Worm (Caenorhabditis elegans): Measurements from ENCODE around the gene cutl-27.

Gene cutl-27

DNA sequence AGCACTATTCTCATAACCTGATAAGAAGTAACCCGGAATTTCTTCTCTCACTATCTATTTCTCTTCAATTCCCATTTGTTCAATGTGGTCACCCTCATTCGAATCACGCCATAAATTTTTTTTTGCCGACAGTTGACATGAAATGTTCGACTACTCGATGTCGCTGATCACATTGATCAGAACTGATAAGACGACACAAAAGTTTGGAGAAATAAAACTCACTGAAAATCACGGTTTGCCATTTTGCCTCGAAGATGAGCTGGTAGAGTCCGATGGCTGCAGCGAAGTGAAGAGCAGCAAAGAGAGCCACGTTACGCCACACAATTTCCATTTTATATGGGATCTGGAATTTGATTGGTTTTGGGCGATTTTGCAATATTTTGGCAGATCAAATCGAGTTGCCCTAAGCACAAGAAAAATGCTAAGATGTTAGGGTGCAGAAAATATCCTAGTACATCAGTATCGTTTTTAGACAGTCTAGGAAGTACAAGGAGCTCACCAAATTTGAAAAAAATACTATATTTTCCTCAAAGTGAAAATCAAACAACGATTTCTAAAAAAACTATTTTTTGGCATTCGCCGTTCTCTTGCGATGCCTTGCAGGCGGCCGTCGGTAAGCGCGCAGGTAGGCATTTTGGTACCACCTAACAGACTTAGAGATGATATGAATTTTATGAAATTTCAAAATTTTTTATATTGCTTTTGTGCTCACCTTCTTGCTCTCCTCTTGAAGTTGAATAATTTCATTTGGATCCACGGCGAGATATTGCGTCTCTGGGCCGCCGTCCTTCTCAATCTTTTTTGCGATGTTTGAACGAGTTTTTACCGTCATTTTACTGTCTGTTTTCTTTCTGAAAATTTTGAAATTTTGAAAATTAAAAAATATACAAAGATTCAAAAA is 36.7 kb downstream of the cutl-27 start, which contains the start of gene fat-6:
Gene fat-6, minus strand, starts transcription at position 851 of the 901 bp plus-strand sequence.
- TF ChIP-seq mxl-3 (GFP tag; optimal IDR thresholded peaks at IDR 0.05) (peak; percentile 16), lin-38 (GFP tag; IDR thresholded peaks at IDR 0.05) (peak; percentile 35), dmd-6 (GFP tag; IDR thresholded peaks at IDR 0.05) (peak; percentile 26; the same call in 1 of the 2 replicates), unc-62 (GFP tag; optimal IDR thresholded peaks at IDR 0.05 in 1 of 2) (peak in 1 of 2 experiments; percentile 62), unc-62 (tag; optimal IDR thresholded peaks at IDR 0.05) (no peak), ceh-82 (tag; optimal IDR thresholded peaks at IDR 0.05) (no peak), zfp-3 (GFP tag; conservative IDR thresholded peaks at IDR 0.05) (peak; percentile 64), nhr-77 (tag; optimal IDR thresholded peaks at IDR 0.05) (peak; percentile 81), hlh-11 (tag; optimal IDR thresholded peaks at IDR 0.05) (peak; percentile 46), madf-5 (GFP tag; IDR thresholded peaks at IDR 0.05) (0 out of 4 replicates have a peak, but pooled peaks of 1 of the 2 experiments have one; percentile 51), dve-1 (tag; optimal IDR thresholded peaks at IDR 0.05; ENCODE audit: insufficient read depth) (peak; percentile 55), lim-7 (GFP tag; IDR thresholded peaks at IDR 0.05) (0 out of 2 replicates have a peak, but pooled peaks have one; percentile 45), T26A8.4 (GFP tag; IDR thresholded peaks at IDR 0.05) (peak; percentile 30; the same call in 1 of the 2 replicates), lsy-2 (tag; optimal IDR thresholded peaks at IDR 0.05) (peak in 1 of 2 experiments; percentile 18), aha-1 (tag) (peak; percentile 66), ZK546.5 (tag; optimal IDR thresholded peaks at IDR 0.05) (no peak), daf-19 (GFP tag; conservative IDR thresholded peaks at IDR 0.05) (peak; percentile 44; the same call in 1 of the 2 replicates), daf-16 (GFP tag; optimal IDR thresholded peaks at IDR 0.05) (no peak), daf-16 (tag; optimal IDR thresholded peaks at IDR 0.05) (peak; percentile 58), mep-1 (tag; optimal IDR thresholded peaks at IDR 0.05) (peak; percentile 44), nhr-48 (tag; optimal IDR thresholded peaks at IDR 0.05) (peak; percentile 38), D1046.2 (GFP tag; IDR thresholded peaks at IDR 0.05) (0 out of 2 replicates have a peak, but pooled peaks have one; percentile 14), nhr-28 (tag; optimal IDR thresholded peaks at IDR 0.05) (peak; percentile 84), madf-9 (GFP tag; conservative IDR thresholded peaks at IDR 0.05) (no peak), rbr-2 (tag; optimal IDR thresholded peaks at IDR 0.05) (peak; percentile 11), nhr-11 (tag; optimal IDR thresholded peaks at IDR 0.05) (no peak), mdl-1 (tag; optimal IDR thresholded peaks at IDR 0.05) (peak in 1 of 2 experiments; percentile 1), ztf-7 (tag; optimal IDR thresholded peaks at IDR 0.05) (no peak), Y75B8A.6 (GFP tag; IDR thresholded peaks at IDR 0.05) (peak; percentile 27; the same call in 1 of the 2 replicates), ZK337.2 (GFP tag; IDR thresholded peaks at IDR 0.05) (peak; percentile 9; the same call in 1 of the 2 replicates), snpc-4 (tag; optimal IDR thresholded peaks at IDR 0.05) (no peak), skn-1 (tag; optimal IDR thresholded peaks at IDR 0.05) (no peak), T20F7.1 (GFP tag; optimal IDR thresholded peaks at IDR 0.05) (peak; percentile 34), nhr-10 (tag; optimal IDR thresholded peaks at IDR 0.05) (peak; percentile 52), lin-1 (GFP tag; IDR thresholded peaks at IDR 0.05) (peak; percentile 21; the same call in 1 of the 2 replicates), php-3 (GFP tag; IDR thresholded peaks at IDR 0.05) (peak; percentile 28; the same call in 1 of the 2 replicates), ctbp-1 (GFP tag; IDR thresholded peaks at IDR 0.05) (no peak), cey-2 (tag; optimal IDR thresholded peaks at IDR 0.05; ENCODE audit: borderline replicate concordance, insufficient read depth) (peak; percentile 75)

DNA sequence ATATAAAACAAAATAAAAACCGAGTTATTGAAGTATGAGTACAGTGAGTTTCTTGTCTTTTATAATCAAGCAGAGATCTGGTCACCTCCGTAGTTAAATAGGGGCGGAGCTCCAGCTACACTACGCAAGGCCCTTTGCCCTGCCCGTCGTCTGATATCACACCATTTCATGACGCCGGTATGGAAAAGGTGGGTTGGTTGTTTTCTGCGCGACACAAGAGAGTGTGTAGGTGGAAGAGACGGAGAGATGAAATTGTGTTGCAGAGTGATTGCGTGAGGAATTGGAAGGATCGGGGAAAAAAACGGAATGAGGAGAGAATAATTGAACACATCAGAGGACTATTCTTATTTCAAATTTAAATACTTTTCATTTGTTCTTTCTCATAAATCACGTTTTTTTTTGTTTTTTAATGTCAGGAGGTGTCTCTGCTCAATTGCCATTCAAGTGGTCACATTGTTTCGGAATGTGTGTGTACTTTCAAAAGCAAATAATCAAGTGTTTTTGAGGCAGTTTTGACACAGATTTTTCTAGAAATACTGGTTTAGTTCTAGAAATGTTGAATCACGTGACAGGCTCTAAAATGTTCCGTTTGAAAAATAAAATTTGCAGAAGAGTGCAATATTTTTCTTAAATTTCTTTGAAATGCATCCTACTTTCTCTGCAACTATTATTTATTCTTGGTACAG is 37.6 kb downstream of the cutl-27 start, which contains the start of gene ZK822.9:
Gene ZK822.9, plus strand, starts transcription at position 180 of the 686 bp plus-strand sequence.
- TF ChIP-seq mxl-2 (GFP tag; conservative IDR thresholded peaks at IDR 0.05) (no peak), fos-1 (tag; optimal IDR thresholded peaks at IDR 0.05) (no peak), lin-15B (tag; optimal IDR thresholded peaks at IDR 0.05) (no peak), mep-1 (tag; optimal IDR thresholded peaks at IDR 0.05) (peak; percentile 49), dve-1 (tag; optimal IDR thresholded peaks at IDR 0.05; ENCODE audit: insufficient read depth) (peak; percentile 24), duxl-1 (tag; optimal IDR thresholded peaks at IDR 0.05; ENCODE audit: poor library complexity) (no peak), daf-16 (GFP tag; optimal IDR thresholded peaks at IDR 0.05) (no peak), daf-16 (tag; optimal IDR thresholded peaks at IDR 0.05) (peak; percentile 70), F44E2.7 (GFP tag; IDR thresholded peaks at IDR 0.05) (no peak), nhr-28 (tag; optimal IDR thresholded peaks at IDR 0.05) (peak; percentile 82), fkh-10 (GFP tag; optimal IDR thresholded peaks at IDR 0.05) (no peak), spr-3 (GFP tag; optimal IDR thresholded peaks at IDR 0.05) (no peak), T20F7.1 (GFP tag; optimal IDR thresholded peaks at IDR 0.05) (no peak), sdz-12 (GFP tag; optimal IDR thresholded peaks at IDR 0.05) (no peak), T26A8.4 (GFP tag; IDR thresholded peaks at IDR 0.05) (no peak), snpc-1.2 (GFP tag; IDR thresholded peaks at IDR 0.05) (no peak), Y75B8A.6 (GFP tag; IDR thresholded peaks at IDR 0.05) (no peak), dmd-6 (GFP tag; IDR thresholded peaks at IDR 0.05) (peak; percentile 26)
